Worm (Caenorhabditis elegans) whole organism, L3 larva: ENCODE measurements around the gene asp-4.

Source experiments
- aly-2 ChIP-seq: fragments of 150-350 bp; optimal IDR thresholded peaks from 2 replicates; lab custom pipeline; 2014; ENCODE audit warnings: missing biosample characterization, missing genetic modification characterization
- ceh-16 ChIP-seq: sonication (generic microtip); optimal IDR thresholded peaks from 2 replicates; lab custom pipeline; 2017; ENCODE audit warnings: missing biosample characterization, missing genetic modification characterization
- egl-27 ChIP-seq: sonication (generic microtip); optimal IDR thresholded peaks from 4 replicates; lab custom pipeline; 2017; ENCODE audit warnings: missing biosample characterization, missing genetic modification reagents, missing genetic modification characterization
- elt-3 ChIP-seq, 3 experiments: fragments of 150-350 bp in 1 of 3; sonication (generic microtip) in 2 of 3; optimal IDR thresholded peaks; 2 replicates in 2 of 3; 4 replicates in 1 of 3; lab custom pipeline; 2014 to 2017; ENCODE audit warnings: missing biosample characterization in 3 of 3, missing genetic modification characterization in 3 of 3
- lin-15B ChIP-seq: fragments of 150-350 bp; optimal IDR thresholded peaks from 2 replicates; lab custom pipeline; 2014; ENCODE audit warnings: missing biosample characterization, missing genetic modification characterization
- mdl-1 ChIP-seq: fragments of 150-350 bp; optimal IDR thresholded peaks from 2 replicates; lab custom pipeline; 2014; ENCODE audit warnings: missing biosample characterization, missing genetic modification characterization
- nhr-11 ChIP-seq: fragments of 150-350 bp; optimal IDR thresholded peaks from 2 replicates; lab custom pipeline; 2014; ENCODE audit warnings: missing biosample characterization, missing genetic modification characterization
- nhr-23 ChIP-seq: fragments of 150-350 bp; optimal IDR thresholded peaks from 2 replicates; lab custom pipeline; 2014; ENCODE audit warnings: missing biosample characterization, missing genetic modification reagents, missing genetic modification characterization
- unc-39 ChIP-seq: sonication (generic microtip); optimal IDR thresholded peaks from 4 replicates; lab custom pipeline; 2017; ENCODE audit warnings: missing biosample characterization, missing genetic modification characterization
- ztf-4 ChIP-seq: fragments of 150-350 bp; optimal IDR thresholded peaks from 2 replicates; lab custom pipeline; 2014; ENCODE audit warnings: missing biosample characterization, missing genetic modification characterization

ce11 chrX:13262195-13262594, 40.9 kb upstream of the asp-4 start, which contains the start of gene K09A11.1:
- TF ChIP-seq lin-15B (tag; lab: Kevin White, UChicago) (no peak), nhr-23 (no peak), ceh-16 (no peak), elt-3 (tag; optimal IDR thresholded peaks at IDR 0.05; lab: Kevin White, UChicago) (no peak), ztf-4 (tag; lab: Kevin White, UChicago) (no peak), aly-2 (tag; lab: Kevin White, UChicago) (no peak), egl-27 (tag; lab: Kevin White, UChicago) (no peak), mdl-1 (tag; lab: Kevin White, UChicago) (no peak), unc-39 (no peak), nhr-11 (tag; lab: Kevin White, UChicago) (no peak)
